Fruit fly (Drosophila melanogaster): ENCODE measurements around the gene CG45676.

DNA sequence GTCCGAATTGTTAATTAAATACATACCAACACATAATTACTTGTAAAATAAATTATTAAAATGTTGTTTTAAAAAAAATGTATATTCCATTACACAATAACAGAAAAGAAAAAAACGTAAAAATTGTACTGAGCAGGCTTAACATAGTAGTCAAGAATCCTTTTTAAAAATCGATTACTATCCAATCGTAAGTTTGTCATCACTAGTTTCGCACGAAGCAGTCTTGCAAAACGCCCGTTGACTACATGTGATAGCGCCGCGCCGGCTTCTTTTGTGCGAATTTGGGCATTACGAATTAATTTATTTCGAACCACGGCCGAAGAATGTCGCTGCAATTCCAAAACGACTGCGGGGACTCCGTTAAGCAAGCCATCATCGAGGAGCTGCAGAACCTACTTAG lies 6.3 kb upstream of the CG45676 start, which contains the start of gene Ipo9:
- TF ChIP-seq h (optimal IDR thresholded peaks at IDR 0.05) (no peak), insv (optimal IDR thresholded peaks at IDR 0.05) (no peak)

All from Kc167 (cell line).